Fruit fly (Drosophila melanogaster) whole organism, embryonic: ENCODE results near the gene Pcyt1.

ENCODE experiments used
- Atf6 ChIP-seq: fragments of 200-800 bp; sonication (Bioruptor generic); IDR thresholded peaks from 2 replicates; pipeline ENCODE4 v1.3.6; 2022; ENCODE audit warnings: missing biosample characterization, missing genetic modification characterization
- Bgb ChIP-seq: fragments of 200-800 bp; sonication (Bioruptor generic); IDR thresholded peaks from 2 replicates; pipeline ENCODE4 v1.3.6; 2022; ENCODE audit warnings: missing biosample characterization, missing genetic modification characterization; ENCODE audit not compliant: partially characterized antibody
- CG11085 ChIP-seq: fragments of 200-800 bp; sonication (Bioruptor generic); IDR thresholded peaks from 2 replicates; pipeline ENCODE4 v1.3.6; 2022; ENCODE audit warnings: missing biosample characterization, missing genetic modification characterization
- CG11504 ChIP-seq: fragments of 200-800 bp; sonication (Bioruptor generic); optimal IDR thresholded peaks from 3 replicates; lab custom pipeline; 2019; ENCODE audit warnings: missing biosample characterization, mild to moderate bottlenecking, missing genetic modification characterization, moderate library complexity
- CG12744 ChIP-seq: fragments of 200-800 bp; sonication (Bioruptor generic); optimal IDR thresholded peaks from 2 replicates; lab custom pipeline; 2016; ENCODE audit warnings: missing biosample characterization, missing genetic modification characterization
- CG14667 ChIP-seq: fragments of 200-800 bp; sonication (Bioruptor generic); IDR thresholded peaks from 2 replicates; pipeline ENCODE4 v1.3.6; 2022; ENCODE audit warnings: missing biosample characterization, missing genetic modification characterization
- CG17186 ChIP-seq: fragments of 200-800 bp; sonication (Bioruptor generic); optimal IDR thresholded peaks from 3 replicates; lab custom pipeline; 2017; ENCODE audit warnings: missing biosample characterization, missing genetic modification reagents, missing genetic modification characterization
- CG2202 ChIP-seq: fragments of 200-800 bp; sonication (Bioruptor generic); optimal IDR thresholded peaks from 2 replicates; lab custom pipeline; 2018; ENCODE audit warnings: missing biosample characterization, mild to moderate bottlenecking, missing genetic modification characterization
- CG2678 ChIP-seq: fragments of 200-800 bp; sonication (Bioruptor generic); optimal IDR thresholded peaks from 3 replicates; lab custom pipeline; 2019; ENCODE audit warnings: missing biosample characterization, mild to moderate bottlenecking, missing genetic modification characterization, moderate library complexity
- CG30020 ChIP-seq: fragments of 200-800 bp; optimal IDR thresholded peaks from 2 replicates; lab custom pipeline; 2019; ENCODE audit warnings: missing biosample characterization, mild to moderate bottlenecking, missing genetic modification characterization, moderate library complexity
- CG33213 ChIP-seq: fragments of 200-800 bp; sonication (Bioruptor generic); optimal IDR thresholded peaks from 3 replicates; lab custom pipeline; 2016; ENCODE audit warnings: missing biosample characterization, missing genetic modification characterization
- CG4617 ChIP-seq: fragments of 200-800 bp; sonication (Bioruptor generic); optimal IDR thresholded peaks from 3 replicates; lab custom pipeline; 2016; ENCODE audit warnings: missing biosample characterization, missing genetic modification characterization, borderline replicate concordance
- CG5953 ChIP-seq: fragments of 200-800 bp; sonication (Bioruptor generic); IDR thresholded peaks from 2 replicates; pipeline ENCODE4 v1.3.6; 2022; ENCODE audit warnings: missing biosample characterization, missing genetic modification characterization
- CG6683 ChIP-seq: fragments of 200-800 bp; sonication (Bioruptor generic); optimal IDR thresholded peaks from 2 replicates; lab custom pipeline; 2017; ENCODE audit warnings: missing biosample characterization, mild to moderate bottlenecking, missing genetic modification characterization, missing genetic modification reagents
- CkIIα-i1 ChIP-seq: fragments of 200-800 bp; sonication (Bioruptor generic); IDR thresholded peaks from 2 replicates; pipeline ENCODE4 v1.3.6; 2022; ENCODE audit warnings: missing biosample characterization, missing genetic modification characterization
- CrebB ChIP-seq: fragments of 200-800 bp; sonication (Bioruptor generic); optimal IDR thresholded peaks from 3 replicates; lab custom pipeline; 2018; ENCODE audit warnings: missing biosample characterization, mild to moderate bottlenecking, missing genetic modification characterization
- Ets97D ChIP-seq: fragments of 200-800 bp; sonication (Bioruptor generic); optimal IDR thresholded peaks from 3 replicates; lab custom pipeline; 2016; ENCODE audit warnings: missing biosample characterization, missing genetic modification characterization
- HmgD ChIP-seq: fragments of 200-800 bp; sonication (Bioruptor generic); optimal IDR thresholded peaks from 3 replicates; lab custom pipeline; 2016; ENCODE audit warnings: missing biosample characterization, missing genetic modification characterization
- HmgZ ChIP-seq: fragments of 200-800 bp; sonication (Bioruptor generic); optimal IDR thresholded peaks from 2 replicates; lab custom pipeline; 2018; ENCODE audit warnings: missing biosample characterization, mild to moderate bottlenecking, missing genetic modification characterization
- Hmr ChIP-seq: fragments of 200-800 bp; sonication (Bioruptor generic); optimal IDR thresholded peaks from 3 replicates; lab custom pipeline; 2017; ENCODE audit warnings: mild to moderate bottlenecking, missing biosample characterization, missing genetic modification reagents, missing genetic modification characterization
- Max ChIP-seq: fragments of 200-800 bp; sonication (Bioruptor generic); optimal IDR thresholded peaks from 2 replicates; lab custom pipeline; 2016; ENCODE audit warnings: missing biosample characterization, mild to moderate bottlenecking, missing genetic modification characterization
- Mes4 ChIP-seq: fragments of 200-800 bp; sonication (Bioruptor generic); optimal IDR thresholded peaks from 2 replicates; lab custom pipeline; 2016; ENCODE audit warnings: missing biosample characterization, missing genetic modification characterization
- Neu2 ChIP-seq: fragments of 200-800 bp; sonication (Bioruptor generic); optimal IDR thresholded peaks from 3 replicates; lab custom pipeline; 2016; ENCODE audit warnings: missing biosample characterization, missing genetic modification characterization, borderline replicate concordance
- Nf-YA ChIP-seq: fragments of 200-800 bp; sonication (Bioruptor generic); IDR thresholded peaks from 2 replicates; pipeline ENCODE4 v1.3.6; 2022; ENCODE audit warnings: missing biosample characterization, missing genetic modification characterization
- Nf-YC ChIP-seq: fragments of 200-800 bp; optimal IDR thresholded peaks from 3 replicates; lab custom pipeline; 2019; ENCODE audit warnings: missing biosample characterization, mild to moderate bottlenecking, missing genetic modification characterization, moderate library complexity
- Opbp ChIP-seq: fragments of 200-800 bp; sonication (Bioruptor generic); IDR thresholded peaks from 3 replicates; pipeline ENCODE4 v1.3.6; 2022; ENCODE audit warnings: missing biosample characterization, missing genetic modification characterization; ENCODE audit not compliant: partially characterized antibody
- Rfx ChIP-seq: fragments of 200-800 bp; sonication (Bioruptor generic); IDR thresholded peaks from 2 replicates; pipeline ENCODE4 v1.3.6; 2022; ENCODE audit warnings: missing biosample characterization, missing genetic modification characterization
- Sry-δ ChIP-seq: fragments of 200-800 bp; sonication (Bioruptor generic); optimal IDR thresholded peaks from 2 replicates; lab custom pipeline; 2016; ENCODE audit warnings: missing biosample characterization, missing genetic modification characterization
- al ChIP-seq: fragments of 200-800 bp; sonication (Bioruptor generic); IDR thresholded peaks from 2 replicates; pipeline ENCODE4 v1.3.6; 2022; ENCODE audit warnings: missing biosample characterization, missing genetic modification characterization
- bigmax ChIP-seq: fragments of 200-800 bp; sonication (Bioruptor generic); optimal IDR thresholded peaks from 2 replicates; lab custom pipeline; 2018; ENCODE audit warnings: missing biosample characterization, mild to moderate bottlenecking, missing genetic modification characterization
- btn ChIP-seq: fragments of 200-800 bp; sonication (Bioruptor generic); optimal IDR thresholded peaks from 2 replicates; lab custom pipeline; 2016; ENCODE audit warnings: missing biosample characterization, missing genetic modification characterization
- crc ChIP-seq: fragments of 200-800 bp; sonication (Bioruptor generic); optimal IDR thresholded peaks from 2 replicates; lab custom pipeline; 2016; ENCODE audit warnings: missing biosample characterization, missing genetic modification characterization
- ems ChIP-seq: fragments of 200-800 bp; sonication (Bioruptor generic); optimal IDR thresholded peaks from 3 replicates; lab custom pipeline; 2016; ENCODE audit warnings: missing biosample characterization, missing genetic modification characterization
- grau ChIP-seq: fragments of 200-800 bp; optimal IDR thresholded peaks from 3 replicates; lab custom pipeline; 2019; ENCODE audit warnings: missing biosample characterization, mild to moderate bottlenecking, missing genetic modification characterization, moderate library complexity
- gsb-n ChIP-seq: fragments of 200-800 bp; sonication (Bioruptor generic); optimal IDR thresholded peaks from 3 replicates; lab custom pipeline; 2018; ENCODE audit warnings: missing biosample characterization, mild to moderate bottlenecking, missing genetic modification characterization
- luna ChIP-seq: fragments of 200-800 bp; sonication (Bioruptor generic); optimal IDR thresholded peaks from 2 replicates; lab custom pipeline; 2016; ENCODE audit warnings: missing biosample characterization, missing genetic modification characterization
- nmo ChIP-seq: fragments of 200-800 bp; sonication (Bioruptor generic); optimal IDR thresholded peaks from 2 replicates; lab custom pipeline; 2018; ENCODE audit warnings: missing biosample characterization, mild to moderate bottlenecking, missing genetic modification characterization, moderate library complexity
- nom ChIP-seq: fragments of 200-800 bp; sonication (Bioruptor generic); optimal IDR thresholded peaks from 2 replicates; lab custom pipeline; 2017; ENCODE audit warnings: missing biosample characterization, missing genetic modification characterization, mild to moderate bottlenecking, moderate library complexity, missing genetic modification reagents
- otp ChIP-seq: fragments of 200-800 bp; sonication (Bioruptor generic); IDR thresholded peaks from 3 replicates; pipeline ENCODE4, ENCODE4 v1.3.6; 2022; ENCODE audit warnings: missing biosample characterization, missing genetic modification characterization
- pnt ChIP-seq: fragments of 200-800 bp; sonication (Bioruptor generic); optimal IDR thresholded peaks from 3 replicates; lab custom pipeline; 2016; ENCODE audit warnings: missing biosample characterization, missing genetic modification characterization
- pzg ChIP-seq: fragments of 200-800 bp; sonication (Bioruptor generic); optimal IDR thresholded peaks from 3 replicates; lab custom pipeline; 2018; ENCODE audit warnings: missing biosample characterization, mild to moderate bottlenecking, missing genetic modification characterization, moderate library complexity
- run ChIP-seq: fragments of 200-800 bp; sonication (Bioruptor generic); optimal IDR thresholded peaks from 3 replicates; lab custom pipeline; 2018; ENCODE audit warnings: missing biosample characterization, mild to moderate bottlenecking, missing genetic modification characterization
- sens ChIP-seq: fragments of 200-800 bp; sonication (Bioruptor generic); peaks from one replicate; lab custom pipeline; 2016; ENCODE audit warnings: missing biosample characterization, missing genetic modification characterization
- slou ChIP-seq: fragments of 200-800 bp; sonication (Bioruptor generic); optimal IDR thresholded peaks from 3 replicates; lab custom pipeline; 2016; ENCODE audit warnings: missing biosample characterization, missing genetic modification characterization
- slp2 ChIP-seq: fragments of 200-800 bp; sonication (Bioruptor generic); optimal IDR thresholded peaks from 2 replicates; lab custom pipeline; 2016; ENCODE audit warnings: missing biosample characterization, missing genetic modification characterization
- sqz ChIP-seq: fragments of 200-800 bp; sonication (Bioruptor generic); optimal IDR thresholded peaks from 3 replicates; lab custom pipeline; 2018; ENCODE audit warnings: missing biosample characterization, mild to moderate bottlenecking, missing genetic modification characterization
- trem ChIP-seq: fragments of 200-800 bp; optimal IDR thresholded peaks from 3 replicates; lab custom pipeline; 2019; ENCODE audit warnings: missing biosample characterization, mild to moderate bottlenecking, missing genetic modification characterization, moderate library complexity
- ttk ChIP-seq: fragments of 200-800 bp; sonication (Bioruptor generic); IDR thresholded peaks from 2 replicates; pipeline ENCODE4 v2.1.2; 2022; ENCODE audit warnings: missing biosample characterization, missing genetic modification characterization
- twi ChIP-seq: fragments of 200-800 bp; optimal IDR thresholded peaks from 2 replicates; lab custom pipeline; 2019; ENCODE audit warnings: missing biosample characterization, mild to moderate bottlenecking, missing genetic modification characterization, moderate library complexity
- vnd ChIP-seq: fragments of 200-800 bp; sonication (Bioruptor generic); IDR thresholded peaks from 3 replicates; pipeline ENCODE4 v1.3.6; 2022; ENCODE audit warnings: missing biosample characterization, missing genetic modification characterization; ENCODE audit not compliant: partially characterized antibody
- zfh2 ChIP-seq: fragments of 200-800 bp; sonication (Bioruptor generic); optimal IDR thresholded peaks from 2 replicates; lab custom pipeline; 2016; ENCODE audit warnings: missing biosample characterization, missing genetic modification characterization

Pcyt1 gene

dm6 chr3L:1576489-1577106, 30.7 kb downstream of the Pcyt1 start, which contains the start of gene CG13917 (continued):
- TF ChIP-seq Nf-YA (GFP tag; lab: Robert Waterston, UW) (no peak), slp2 (GFP tag; lab: Kevin White, UChicago) (no peak), sqz (peak; percentile 19), Opbp (peak; percentile 60), CG11085 (GFP tag; lab: Robert Waterston, UW) (no peak), pzg (GFP tag; lab: Kevin White, UChicago) (peak; percentile 98), CG5953 (GFP tag; lab: Robert Waterston, UW) (no peak), pnt (GFP tag; lab: Kevin White, UChicago) (no peak), Nf-YC (tag; lab: Kevin White, UChicago) (peak; percentile 24), ttk (no peak), luna (GFP tag; lab: Kevin White, UChicago) (no peak), run (tag; lab: Kevin White, UChicago) (peak; percentile 25), HmgD (GFP tag; lab: Kevin White, UChicago) (no peak), nom (GFP tag; lab: Kevin White, UChicago) (peak; percentile 58), Neu2 (GFP tag; lab: Kevin White, UChicago) (no peak), CG2202 (tag; lab: Kevin White, UChicago) (no peak), zfh2 (GFP tag; lab: Kevin White, UChicago) (no peak), CG11504 (tag; lab: Kevin White, UChicago) (peak; percentile 51), al (no peak), CG2678 (no peak), CG17186 (GFP tag; lab: Kevin White, UChicago) (peak; percentile 1), twi (tag; lab: Kevin White, UChicago) (no peak), Sry-δ (peak; percentile 48), HmgZ (tag; lab: Kevin White, UChicago) (peak; percentile 34), Max (GFP tag; lab: Kevin White, UChicago) (no peak), CrebB (tag; lab: Kevin White, UChicago) (no peak), CG14667 (GFP tag; lab: Robert Waterston, UW) (no peak), CG30020 (tag; lab: Kevin White, UChicago) (no peak), btn (GFP tag; lab: Kevin White, UChicago) (no peak), CkIIα-i1 (GFP tag; lab: Robert Waterston, UW) (no peak), bigmax (GFP tag; lab: Kevin White, UChicago) (no peak), vnd (GFP tag; lab: Robert Waterston, UW) (no peak), Mes4 (GFP tag; lab: Kevin White, UChicago) (no peak), gsb-n (tag; lab: Kevin White, UChicago) (no peak), ems (GFP tag; lab: Kevin White, UChicago) (peak; percentile 17), Rfx (0 out of 2 replicates have a peak, but pooled peaks have one; percentile 15), sens (GFP tag; lab: Kevin White, UChicago) (peak; percentile 44), grau (tag; lab: Kevin White, UChicago) (no peak), Hmr (GFP tag; lab: Kevin White, UChicago) (peak; percentile 71), CG33213 (GFP tag; lab: Kevin White, UChicago) (peak; percentile 76), Bgb (GFP tag; lab: Robert Waterston, UW) (peak; percentile 48; the same call in 1 of the 2 replicates), Atf6 (GFP tag; lab: Robert Waterston, UW) (no peak), otp (no peak), slou (GFP tag; lab: Kevin White, UChicago) (no peak), Ets97D (peak; percentile 95), nmo (GFP tag; lab: Kevin White, UChicago) (peak; percentile 18), trem (peak; percentile 66), CG6683 (no peak), CG4617 (peak; percentile 45), crc (GFP tag; lab: Kevin White, UChicago) (no peak), CG12744 (GFP tag; lab: Kevin White, UChicago) (no peak)
